Fruit fly (Drosophila melanogaster) whole organism, embryonic: Measurements from ENCODE around the gene CG12661.

ENCODE experiments used
- Atf6 ChIP-seq: fragments of 200-800 bp; sonication (Bioruptor generic); IDR thresholded peaks from 2 replicates; pipeline ENCODE4 v1.3.6; 2022; ENCODE audit warnings: missing biosample characterization, missing genetic modification characterization
- Awh ChIP-seq: fragments of 200-800 bp; sonication (Bioruptor generic); IDR thresholded peaks from 2 replicates; pipeline ENCODE4, ENCODE4 v1.3.6; 2022; ENCODE audit warnings: missing biosample characterization, missing genetic modification characterization
- C15 ChIP-seq: fragments of 200-800 bp; sonication (Bioruptor generic); IDR thresholded peaks from 3 replicates; pipeline ENCODE4 v1.3.6; 2022; ENCODE audit warnings: missing biosample characterization, missing genetic modification characterization
- CG10147 ChIP-seq: fragments of 200-800 bp; sonication (Bioruptor generic); optimal IDR thresholded peaks from 2 replicates; lab custom pipeline; 2019; ENCODE audit warnings: missing biosample characterization, mild to moderate bottlenecking, missing genetic modification characterization, moderate library complexity
- CG10979 ChIP-seq: fragments of 200-800 bp; sonication (Bioruptor generic); optimal IDR thresholded peaks from 2 replicates; lab custom pipeline; 2018; ENCODE audit warnings: missing biosample characterization, mild to moderate bottlenecking, missing genetic modification characterization, moderate library complexity
- CG11504 ChIP-seq: fragments of 200-800 bp; sonication (Bioruptor generic); optimal IDR thresholded peaks from 3 replicates; lab custom pipeline; 2019; ENCODE audit warnings: missing biosample characterization, mild to moderate bottlenecking, missing genetic modification characterization, moderate library complexity
- CG1603 ChIP-seq: fragments of 200-800 bp; sonication (Bioruptor generic); optimal IDR thresholded peaks from 2 replicates; lab custom pipeline; 2019; ENCODE audit warnings: missing biosample characterization, mild to moderate bottlenecking, missing genetic modification characterization, moderate library complexity
- CG2202 ChIP-seq: fragments of 200-800 bp; sonication (Bioruptor generic); optimal IDR thresholded peaks from 2 replicates; lab custom pipeline; 2018; ENCODE audit warnings: missing biosample characterization, mild to moderate bottlenecking, missing genetic modification characterization
- CG2678 ChIP-seq: fragments of 200-800 bp; sonication (Bioruptor generic); optimal IDR thresholded peaks from 3 replicates; lab custom pipeline; 2019; ENCODE audit warnings: missing biosample characterization, mild to moderate bottlenecking, missing genetic modification characterization, moderate library complexity
- CG3847 ChIP-seq: fragments of 200-800 bp; sonication (Bioruptor generic); IDR thresholded peaks from 2 replicates; pipeline ENCODE4 v1.3.6; 2022; ENCODE audit warnings: missing biosample characterization, missing genetic modification characterization
- CG4282 ChIP-seq: fragments of 200-800 bp; sonication (Bioruptor generic); optimal IDR thresholded peaks from 2 replicates; lab custom pipeline; 2016; ENCODE audit warnings: missing biosample characterization, missing genetic modification characterization
- CG4328 ChIP-seq: fragments of 200-800 bp; sonication (Bioruptor generic); optimal IDR thresholded peaks from 3 replicates; lab custom pipeline; 2017; ENCODE audit warnings: missing biosample characterization, missing genetic modification reagents, missing genetic modification characterization
- CG4424 ChIP-seq: fragments of 200-800 bp; sonication (Bioruptor generic); optimal IDR thresholded peaks from 3 replicates; lab custom pipeline; 2016; ENCODE audit warnings: missing biosample characterization, missing genetic modification characterization
- CG6272 ChIP-seq: fragments of 200-800 bp; sonication (Bioruptor generic); IDR thresholded peaks from 2 replicates; pipeline ENCODE4 v1.3.6; 2022; ENCODE audit warnings: missing biosample characterization, missing genetic modification characterization
- CG9609 ChIP-seq: fragments of 200-800 bp; sonication (Bioruptor generic); optimal IDR thresholded peaks from 3 replicates; lab custom pipeline; 2016; ENCODE audit warnings: missing biosample characterization, missing genetic modification characterization
- CG9932 ChIP-seq: fragments of 200-800 bp; sonication (Bioruptor generic); IDR thresholded peaks from 2 replicates; pipeline ENCODE4 v1.3.6; 2022; ENCODE audit warnings: missing biosample characterization, missing genetic modification characterization
- Chrac-16 ChIP-seq: fragments of 200-800 bp; sonication (Bioruptor generic); optimal IDR thresholded peaks from 3 replicates; lab custom pipeline; 2016; ENCODE audit warnings: missing biosample characterization, missing genetic modification characterization
- CoRest ChIP-seq: fragments of 200-800 bp; sonication (Bioruptor generic); optimal IDR thresholded peaks from 3 replicates; lab custom pipeline; 2018; ENCODE audit warnings: missing biosample characterization, mild to moderate bottlenecking, missing genetic modification characterization, moderate library complexity
- Dek ChIP-seq: fragments of 200-800 bp; sonication (Bioruptor generic); optimal IDR thresholded peaks from 3 replicates; lab custom pipeline; 2019; ENCODE audit warnings: missing biosample characterization, mild to moderate bottlenecking, missing genetic modification characterization, moderate library complexity
- Dip2 ChIP-seq: fragments of 200-800 bp; sonication (Bioruptor generic); IDR thresholded peaks from 2 replicates; pipeline ENCODE4 v1.3.6; 2022; ENCODE audit warnings: missing biosample characterization, missing genetic modification characterization
- Drgx ChIP-seq: fragments of 200-800 bp; sonication (Bioruptor generic); IDR thresholded peaks from 2 replicates; pipeline ENCODE4 v1.3.6; 2022; ENCODE audit warnings: missing biosample characterization, missing genetic modification characterization
- Ets65A ChIP-seq: fragments of 200-800 bp; sonication (Bioruptor generic); peaks from one replicate; lab custom pipeline; 2016; ENCODE audit warnings: missing biosample characterization, missing genetic modification characterization
- GATAe ChIP-seq: fragments of 200-800 bp; sonication (Bioruptor generic); conservative IDR thresholded peaks from 2 replicates; pipeline ENCODE4 v1.3.6; 2022; ENCODE audit warnings: missing biosample characterization, missing genetic modification characterization
- HLH3B ChIP-seq: fragments of 200-800 bp; sonication (Bioruptor generic); IDR thresholded peaks from 2 replicates; pipeline ENCODE4 v1.3.6; 2022; ENCODE audit warnings: missing biosample characterization, missing genetic modification characterization
- HLH54F ChIP-seq: fragments of 200-800 bp; sonication (Bioruptor generic); optimal IDR thresholded peaks from 3 replicates; lab custom pipeline; 2016; ENCODE audit warnings: missing biosample characterization, missing genetic modification characterization
- Hey ChIP-seq: fragments of 200-800 bp; sonication (Bioruptor generic); optimal IDR thresholded peaks from 3 replicates; lab custom pipeline; 2018; ENCODE audit warnings: missing biosample characterization, mild to moderate bottlenecking, missing genetic modification characterization
- Hr39 ChIP-seq: fragments of >200 bp; optimal IDR thresholded peaks from 2 replicates; lab custom pipeline; 2017
- Med ChIP-seq: fragments of 200-800 bp; sonication (Bioruptor generic); peaks from one replicate; lab custom pipeline; 2016; ENCODE audit warnings: missing biosample characterization, missing genetic modification characterization, mild to moderate bottlenecking, inconsistent platforms, moderate library complexity
- Oli ChIP-seq: fragments of 200-800 bp; sonication (Bioruptor generic); optimal IDR thresholded peaks from 2 replicates; lab custom pipeline; 2018; ENCODE audit warnings: missing biosample characterization, mild to moderate bottlenecking, missing genetic modification characterization, moderate library complexity
- Rfx ChIP-seq: fragments of 200-800 bp; sonication (Bioruptor generic); IDR thresholded peaks from 2 replicates; pipeline ENCODE4 v1.3.6; 2022; ENCODE audit warnings: missing biosample characterization, missing genetic modification characterization
- Trl ChIP-seq, 3 experiments: fragments of >200 bp in 2 of 3; fragments of 200-800 bp in 1 of 3; sonication (Bioruptor generic) in 1 of 3; optimal IDR thresholded peaks; 2 replicates in 1 of 3; 3 replicates in 2 of 3; lab custom pipeline; 2016 to 2017; ENCODE audit warnings: missing biosample characterization in 1 of 3, missing genetic modification characterization in 1 of 3
- al ChIP-seq: fragments of 200-800 bp; sonication (Bioruptor generic); IDR thresholded peaks from 2 replicates; pipeline ENCODE4 v1.3.6; 2022; ENCODE audit warnings: missing biosample characterization, missing genetic modification characterization
- bcd ChIP-seq: fragments of 200-800 bp; sonication (Bioruptor generic); optimal IDR thresholded peaks from 2 replicates; lab custom pipeline; 2017; ENCODE audit warnings: missing biosample characterization, mild to moderate bottlenecking, missing genetic modification characterization
- btn ChIP-seq: fragments of 200-800 bp; sonication (Bioruptor generic); optimal IDR thresholded peaks from 2 replicates; lab custom pipeline; 2016; ENCODE audit warnings: missing biosample characterization, missing genetic modification characterization
- corto ChIP-seq: fragments of 200-800 bp; sonication (Bioruptor generic); optimal IDR thresholded peaks from 2 replicates; lab custom pipeline; 2016; ENCODE audit warnings: missing biosample characterization, mild to moderate bottlenecking, missing genetic modification characterization, moderate library complexity
- da ChIP-seq: fragments of 200-800 bp; sonication (Bioruptor generic); optimal IDR thresholded peaks from 2 replicates; lab custom pipeline; 2016; ENCODE audit warnings: missing biosample characterization, missing genetic modification characterization
- dysf ChIP-seq: fragments of 200-800 bp; sonication (Bioruptor generic); IDR thresholded peaks from 3 replicates; pipeline ENCODE4 v1.3.6; 2022; ENCODE audit warnings: missing biosample characterization, missing genetic modification characterization
- eve ChIP-seq, 2 experiments: fragments of >200 bp; optimal IDR thresholded peaks; 2 replicates each; lab custom pipeline; 2017; ENCODE audit warnings: missing biosample characterization in 2 of 2, missing genetic modification characterization in 2 of 2
- grau ChIP-seq: fragments of 200-800 bp; optimal IDR thresholded peaks from 3 replicates; lab custom pipeline; 2019; ENCODE audit warnings: missing biosample characterization, mild to moderate bottlenecking, missing genetic modification characterization, moderate library complexity
- ind ChIP-seq: fragments of 200-800 bp; sonication (Bioruptor generic); optimal IDR thresholded peaks from 3 replicates; lab custom pipeline; 2016; ENCODE audit warnings: missing biosample characterization, missing genetic modification characterization
- lmd ChIP-seq: fragments of 200-800 bp; sonication (Bioruptor generic); IDR thresholded peaks from 2 replicates; pipeline ENCODE4 v1.3.6; 2022; ENCODE audit warnings: missing biosample characterization, missing genetic modification characterization
- otp ChIP-seq: fragments of 200-800 bp; sonication (Bioruptor generic); IDR thresholded peaks from 3 replicates; pipeline ENCODE4, ENCODE4 v1.3.6; 2022; ENCODE audit warnings: missing biosample characterization, missing genetic modification characterization
- pan ChIP-seq, 4 experiments: fragments of >200 bp in 3 of 4; fragments of 200-800 bp in 1 of 4; sonication (Bioruptor generic) in 1 of 4; optimal IDR thresholded peaks in 3 of 4; IDR thresholded peaks in 1 of 4; 2 replicates each; pipeline versions ENCODE4 v1.3.6 to Lab custom; 2017 to 2022; ENCODE audit warnings: missing biosample characterization in 2 of 4, missing genetic modification characterization in 2 of 4, mixed read lengths in 1 of 4
- prd ChIP-seq, 3 experiments: fragments of >200 bp in 2 of 3; fragments of 200-800 bp in 1 of 3; sonication (Bioruptor generic) in 1 of 3; optimal IDR thresholded peaks in 2 of 3; IDR thresholded peaks in 1 of 3; 2 replicates in 2 of 3; 3 replicates in 1 of 3; pipeline versions ENCODE4 v1.3.6 to Lab custom; 2017 to 2022; ENCODE audit warnings: missing biosample characterization in 1 of 3, missing genetic modification characterization in 1 of 3
- schlank ChIP-seq: fragments of 200-800 bp; sonication (Bioruptor generic); optimal IDR thresholded peaks from 2 replicates; lab custom pipeline; 2018; ENCODE audit warnings: missing biosample characterization, mild to moderate bottlenecking, missing genetic modification characterization
- seq ChIP-seq: fragments of 200-800 bp; sonication (Bioruptor generic); IDR thresholded peaks from 2 replicates; pipeline ENCODE4 v1.3.6; 2022; ENCODE audit warnings: missing biosample characterization, missing genetic modification characterization
- sisA ChIP-seq: fragments of 200-800 bp; sonication (Bioruptor generic); IDR thresholded peaks from 2 replicates; pipeline ENCODE4 v1.3.6; 2022; ENCODE audit warnings: missing biosample characterization, missing genetic modification characterization
- sob ChIP-seq: fragments of 200-800 bp; sonication (Bioruptor generic); IDR thresholded peaks from 2 replicates; pipeline ENCODE4 v1.3.6; 2022; ENCODE audit warnings: missing biosample characterization, missing genetic modification characterization
- vvl ChIP-seq: fragments of 200-800 bp; sonication (Bioruptor generic); IDR thresholded peaks from 2 replicates; pipeline ENCODE4 v1.3.6; 2022; ENCODE audit warnings: missing biosample characterization, missing genetic modification characterization
- zen2 ChIP-seq: fragments of 200-800 bp; sonication (Bioruptor generic); IDR thresholded peaks from 3 replicates; pipeline ENCODE4 v1.3.6; 2022; ENCODE audit warnings: missing biosample characterization, missing genetic modification characterization; ENCODE audit not compliant: partially characterized antibody

Gene CG12661

DNA sequence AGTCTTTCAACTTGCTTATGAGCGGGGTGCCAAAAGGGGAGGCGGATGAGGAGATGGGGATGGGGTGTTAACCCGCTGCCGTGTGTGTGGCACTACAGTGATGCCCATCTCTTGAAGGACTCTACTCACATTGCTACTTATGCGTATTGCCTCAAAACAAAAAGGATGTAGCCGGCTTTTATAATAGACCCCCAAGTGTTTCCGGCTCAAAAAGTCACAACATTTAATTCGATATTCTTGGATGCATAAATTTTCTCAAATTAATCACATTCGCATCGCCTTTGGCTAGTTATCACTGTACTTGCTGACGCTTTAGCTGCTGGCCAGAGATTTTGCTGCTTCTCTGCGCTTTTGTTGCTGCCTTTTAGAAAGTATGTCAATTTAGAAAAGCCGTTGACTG lies 32.5 kb downstream of the CG12661 start (continued):
- no peak for TF ChIP-seq Hey (tag; lab: Kevin White, UChicago)
- TF ChIP-seq CG4424 (GFP tag; lab: Kevin White, UChicago), result no peak
- TF ChIP-seq otp, result no peak
- no peak for TF ChIP-seq CG2202 (tag; lab: Kevin White, UChicago)
- TF ChIP-seq al (GFP tag; lab: Robert Waterston, UW), result no peak
- TF ChIP-seq Drgx (GFP tag; lab: Robert Waterston, UW), result peak; percentile 75
- TF ChIP-seq seq (GFP tag; lab: Robert Waterston, UW), result no peak
- no peak for TF ChIP-seq CG10147 (GFP tag; lab: Kevin White, UChicago)
- TF ChIP-seq CG4328 (GFP tag; lab: Kevin White, UChicago), result no peak
- 0 out of 2 replicates have a peak, but pooled peaks have one; percentile 9 for TF ChIP-seq Atf6
- TF ChIP-seq eve (GFP tag; optimal IDR thresholded peaks at IDR 0.05; lab: Kevin White, UChicago), result peak in 1 of 2 experiments; percentile 46
- TF ChIP-seq CG6272 (GFP tag; lab: Robert Waterston, UW), result no peak
- peak; percentile 9 for TF ChIP-seq HLH54F (GFP tag; lab: Kevin White, UChicago)
- peak; percentile 21; the same call in 1 of the 2 replicates for TF ChIP-seq Rfx (GFP tag; lab: Robert Waterston, UW)
- peak; percentile 24; the same call in 1 of the 2 replicates for TF ChIP-seq CG9932
- peak; percentile 55 for TF ChIP-seq sisA (GFP tag; lab: Robert Waterston, UW)
- TF ChIP-seq CG10979 (tag; lab: Kevin White, UChicago), result peak; percentile 1
- no peak for TF ChIP-seq corto (GFP tag; lab: Kevin White, UChicago)
- peak; percentile 74 for TF ChIP-seq Ets65A (GFP tag; lab: Kevin White, UChicago)
- TF ChIP-seq CG4282 (GFP tag; lab: Kevin White, UChicago), result no peak
- TF ChIP-seq Med (GFP tag; lab: Kevin White, UChicago), result peak; percentile 85
- no peak for TF ChIP-seq Hr39 (lab: Kevin White, UChicago)
- TF ChIP-seq lmd, result peak; percentile 23; the same call in 1 of the 2 replicates
- TF ChIP-seq CG3847 (GFP tag; lab: Robert Waterston, UW), result peak; percentile 31; the same call in 1 of the 2 replicates
- no peak for TF ChIP-seq btn (GFP tag; lab: Kevin White, UChicago)
- TF ChIP-seq vvl (GFP tag; lab: Robert Waterston, UW), result peak; percentile 32; the same call in 1 of the 2 replicates
- TF ChIP-seq dysf (GFP tag; lab: Robert Waterston, UW), result peak; percentile 61
- no peak for TF ChIP-seq da
- TF ChIP-seq schlank (tag; lab: Kevin White, UChicago), result no peak
- peak; percentile 5 for TF ChIP-seq bcd
- no peak for TF ChIP-seq prd (optimal IDR thresholded peaks at IDR 0.05; lab: Kevin White, UChicago)
- TF ChIP-seq prd (GFP tag; IDR thresholded peaks at IDR 0.05; lab: Robert Waterston, UW), result peak; percentile 51; the same call in 2 of the 3 replicates
- no peak for TF ChIP-seq pan (optimal IDR thresholded peaks at IDR 0.05; lab: Kevin White, UChicago)
- TF ChIP-seq pan (GFP tag; optimal IDR thresholded peaks at IDR 0.05 in 1 of 2, IDR thresholded peaks at IDR 0.05 in 1 of 2), result peak in 1 of 2 experiments; percentile 20
- no peak for TF ChIP-seq Trl (optimal IDR thresholded peaks at IDR 0.05; lab: Kevin White, UChicago)
- TF ChIP-seq Trl (GFP tag; optimal IDR thresholded peaks at IDR 0.05; lab: Kevin White, UChicago), result no peak
- peak; percentile 51 for TF ChIP-seq CG2678
- no peak for TF ChIP-seq Dip2 (GFP tag; lab: Robert Waterston, UW)
- TF ChIP-seq zen2 (GFP tag; lab: Robert Waterston, UW), result no peak
- TF ChIP-seq Oli (tag; lab: Kevin White, UChicago), result peak; percentile 43
- peak; percentile 46 for TF ChIP-seq ind (GFP tag; lab: Kevin White, UChicago)
- 0 out of 2 replicates have a peak, but pooled peaks have one; percentile 14 for TF ChIP-seq HLH3B (GFP tag; lab: Robert Waterston, UW)
- no peak for TF ChIP-seq Dek (tag; lab: Kevin White, UChicago)
- 0 out of 2 replicates have a peak, but pooled peaks have one; percentile 31 for TF ChIP-seq Awh (GFP tag; lab: Robert Waterston, UW)
- TF ChIP-seq GATAe (GFP tag; lab: Robert Waterston, UW), result no peak
- TF ChIP-seq grau (tag; lab: Kevin White, UChicago), result peak; percentile 78
- peak; percentile 49 for TF ChIP-seq CG11504 (tag; lab: Kevin White, UChicago)
- TF ChIP-seq Chrac-16 (GFP tag; lab: Kevin White, UChicago), result peak; percentile 12
- TF ChIP-seq CG1603 (tag; lab: Kevin White, UChicago), result peak; percentile 34
- peak; percentile 50 for TF ChIP-seq sob (GFP tag; lab: Robert Waterston, UW)
- TF ChIP-seq CoRest, result peak; percentile 12
- peak; percentile 13 for TF ChIP-seq CG9609 (GFP tag; lab: Kevin White, UChicago)
- no peak for TF ChIP-seq C15 (GFP tag; lab: Robert Waterston, UW)
